Fruit fly (Drosophila melanogaster) whole organism, embryonic: ENCODE measurements around the gene CaBP1.
A peak's percentile ranks its signal among the peaks of the same experiment; 100 is the strongest.

Experiments
- Blimp-1 ChIP-seq: fragments of 200-800 bp; sonication (Bioruptor generic); optimal IDR thresholded peaks from 3 replicates; lab custom pipeline; 2018; ENCODE audit warnings: missing biosample characterization, missing genetic modification characterization, mild to moderate bottlenecking, moderate library complexity, missing genetic modification reagents
- CG1024 ChIP-seq: fragments of 200-800 bp; sonication (Bioruptor generic); IDR thresholded peaks from 2 replicates; pipeline ENCODE4 v1.3.6; 2022; ENCODE audit warnings: missing biosample characterization, missing genetic modification characterization
- CG10267 ChIP-seq: fragments of 200-800 bp; sonication (Bioruptor generic); optimal IDR thresholded peaks from 2 replicates; lab custom pipeline; 2018; ENCODE audit warnings: missing biosample characterization, mild to moderate bottlenecking, missing genetic modification characterization, moderate library complexity
- CG11456 ChIP-seq: fragments of 200-800 bp; sonication (Bioruptor generic); IDR thresholded peaks from 3 replicates; pipeline ENCODE4 v1.3.6; 2022; ENCODE audit warnings: missing biosample characterization, missing genetic modification characterization
- CG11504 ChIP-seq: fragments of 200-800 bp; sonication (Bioruptor generic); optimal IDR thresholded peaks from 3 replicates; lab custom pipeline; 2019; ENCODE audit warnings: missing biosample characterization, mild to moderate bottlenecking, missing genetic modification characterization, moderate library complexity
- CG12299 ChIP-seq: fragments of 200-800 bp; sonication (Bioruptor generic); optimal IDR thresholded peaks from 2 replicates; lab custom pipeline; 2018; ENCODE audit warnings: missing biosample characterization, mild to moderate bottlenecking, missing genetic modification characterization
- CG14965 ChIP-seq: fragments of 200-800 bp; sonication (Bioruptor generic); optimal IDR thresholded peaks from 2 replicates; lab custom pipeline; 2016; ENCODE audit warnings: missing biosample characterization, missing genetic modification characterization, borderline replicate concordance
- CG15601 ChIP-seq: fragments of 200-800 bp; sonication (Bioruptor generic); optimal IDR thresholded peaks from 3 replicates; lab custom pipeline; 2019; ENCODE audit warnings: missing biosample characterization, mild to moderate bottlenecking, missing genetic modification characterization, moderate library complexity
- CG17328 ChIP-seq: fragments of 200-800 bp; sonication (Bioruptor generic); IDR thresholded peaks from 2 replicates; pipeline ENCODE4 v1.3.6; 2022; ENCODE audit warnings: missing biosample characterization, missing genetic modification characterization
- CG17361 ChIP-seq: fragments of 200-800 bp; sonication (Bioruptor generic); IDR thresholded peaks from 3 replicates; pipeline ENCODE4 v1.3.6; 2022; ENCODE audit warnings: missing biosample characterization, missing genetic modification characterization
- CG18262 ChIP-seq: fragments of 200-800 bp; optimal IDR thresholded peaks from 3 replicates; lab custom pipeline; 2019; ENCODE audit warnings: missing biosample characterization, mild to moderate bottlenecking, missing genetic modification characterization, moderate library complexity
- CG2202 ChIP-seq: fragments of 200-800 bp; sonication (Bioruptor generic); optimal IDR thresholded peaks from 2 replicates; lab custom pipeline; 2018; ENCODE audit warnings: missing biosample characterization, mild to moderate bottlenecking, missing genetic modification characterization
- CG2712 ChIP-seq: fragments of 200-800 bp; optimal IDR thresholded peaks from 3 replicates; lab custom pipeline; 2019; ENCODE audit warnings: missing biosample characterization, mild to moderate bottlenecking, missing genetic modification characterization, moderate library complexity
- CG30020 ChIP-seq: fragments of 200-800 bp; optimal IDR thresholded peaks from 2 replicates; lab custom pipeline; 2019; ENCODE audit warnings: missing biosample characterization, mild to moderate bottlenecking, missing genetic modification characterization, moderate library complexity
- CG30431 ChIP-seq: fragments of 200-800 bp; sonication (Bioruptor generic); optimal IDR thresholded peaks from 2 replicates; lab custom pipeline; 2017; ENCODE audit warnings: missing biosample characterization, missing genetic modification characterization
- CG31441 ChIP-seq: fragments of 200-800 bp; sonication (Bioruptor generic); IDR thresholded peaks from 2 replicates; pipeline ENCODE4 v1.3.6; 2022; ENCODE audit warnings: missing biosample characterization, missing genetic modification characterization
- CG7745 ChIP-seq: fragments of 200-800 bp; sonication (Bioruptor generic); optimal IDR thresholded peaks from 2 replicates; lab custom pipeline; 2018; ENCODE audit warnings: missing biosample characterization, mild to moderate bottlenecking, missing genetic modification characterization, moderate library complexity
- CG7928 ChIP-seq: fragments of 200-800 bp; sonication (Bioruptor generic); optimal IDR thresholded peaks from 2 replicates; lab custom pipeline; 2017; ENCODE audit warnings: missing biosample characterization, mild to moderate bottlenecking, missing genetic modification characterization
- CG7963 ChIP-seq: fragments of 200-800 bp; sonication (Bioruptor generic); IDR thresholded peaks from 3 replicates; pipeline ENCODE4 v1.3.6; 2022; ENCODE audit warnings: missing biosample characterization, missing genetic modification characterization; ENCODE audit not compliant: partially characterized antibody
- CG8388 ChIP-seq: fragments of 200-800 bp; sonication (Bioruptor generic); optimal IDR thresholded peaks from 2 replicates; lab custom pipeline; 2019; ENCODE audit warnings: missing biosample characterization, mild to moderate bottlenecking, missing genetic modification characterization, moderate library complexity
- CG9437 ChIP-seq: fragments of 200-800 bp; sonication (Bioruptor generic); optimal IDR thresholded peaks from 2 replicates; lab custom pipeline; 2018; ENCODE audit warnings: missing biosample characterization, mild to moderate bottlenecking, missing genetic modification characterization
- D ChIP-seq, 2 experiments: fragments of 200-800 bp in 1 of 2; fragments of >200 bp in 1 of 2; sonication (Bioruptor generic) in 1 of 2; optimal IDR thresholded peaks; 2 replicates in 1 of 2; 3 replicates in 1 of 2; lab custom pipeline; 2017; ENCODE audit warnings: mild to moderate bottlenecking in 1 of 2, missing biosample characterization in 1 of 2, missing genetic modification characterization in 1 of 2, missing genetic modification reagents in 1 of 2
- D19A ChIP-seq: fragments of 200-800 bp; optimal IDR thresholded peaks from 3 replicates; lab custom pipeline; 2019; ENCODE audit warnings: missing biosample characterization, mild to moderate bottlenecking, missing genetic modification characterization, moderate library complexity
- Dbx ChIP-seq: fragments of 200-800 bp; sonication (Bioruptor generic); IDR thresholded peaks from 3 replicates; pipeline ENCODE4 v1.3.6; 2022; ENCODE audit warnings: missing biosample characterization, missing genetic modification characterization
- Dip3 ChIP-seq: fragments of 200-800 bp; sonication (Bioruptor generic); optimal IDR thresholded peaks from 3 replicates; lab custom pipeline; 2016; ENCODE audit warnings: missing biosample characterization, missing genetic modification characterization
- Doc3 ChIP-seq: fragments of 200-800 bp; sonication (Bioruptor generic); IDR thresholded peaks from 3 replicates; pipeline ENCODE4 v1.3.6; 2022; ENCODE audit warnings: missing biosample characterization, missing genetic modification characterization; ENCODE audit not compliant: partially characterized antibody
- Fer3 ChIP-seq: fragments of 200-800 bp; sonication (Bioruptor generic); optimal IDR thresholded peaks from 2 replicates; lab custom pipeline; 2018; ENCODE audit warnings: missing biosample characterization, mild to moderate bottlenecking, missing genetic modification characterization, moderate library complexity
- Hr51 ChIP-seq, 2 experiments: fragments of 200-800 bp; sonication (Bioruptor generic); optimal IDR thresholded peaks; 2 replicates in 1 of 2; 3 replicates in 1 of 2; lab custom pipeline; 2016 to 2018; ENCODE audit warnings: missing biosample characterization in 2 of 2, missing genetic modification characterization in 2 of 2, mild to moderate bottlenecking in 1 of 2, moderate library complexity in 1 of 2
- MBD-R2 ChIP-seq: fragments of 200-800 bp; sonication (Bioruptor generic); IDR thresholded peaks from 2 replicates; pipeline ENCODE4 v1.3.6; 2022; ENCODE audit warnings: missing biosample characterization, missing genetic modification characterization
- Mrtf ChIP-seq: fragments of 200-800 bp; sonication (Bioruptor generic); IDR thresholded peaks from 3 replicates; pipeline ENCODE4 v1.3.6; 2022; ENCODE audit warnings: missing biosample characterization, missing genetic modification characterization
- Ptx1 ChIP-seq: fragments of 200-800 bp; sonication (Bioruptor generic); IDR thresholded peaks from 2 replicates; pipeline ENCODE4 v1.3.6; 2022; ENCODE audit warnings: missing biosample characterization, missing genetic modification characterization
- Sox100B ChIP-seq: fragments of 200-800 bp; sonication (Bioruptor generic); optimal IDR thresholded peaks from 3 replicates; lab custom pipeline; 2018; ENCODE audit warnings: missing biosample characterization, mild to moderate bottlenecking, missing genetic modification characterization
- Usf ChIP-seq: fragments of 200-800 bp; sonication (Bioruptor generic); optimal IDR thresholded peaks from 2 replicates; lab custom pipeline; 2017; ENCODE audit warnings: missing genotype, missing biosample characterization, missing genetic modification characterization
- ac ChIP-seq: fragments of 200-800 bp; sonication (Bioruptor generic); optimal IDR thresholded peaks from 3 replicates; lab custom pipeline; 2017; ENCODE audit warnings: missing biosample characterization, mild to moderate bottlenecking, missing genetic modification characterization
- bab2 ChIP-seq: fragments of 200-800 bp; sonication (Bioruptor generic); optimal IDR thresholded peaks from 2 replicates; lab custom pipeline; 2016; ENCODE audit warnings: missing biosample characterization, missing genetic modification characterization
- cato ChIP-seq: fragments of 200-800 bp; sonication (Bioruptor generic); optimal IDR thresholded peaks from 2 replicates; lab custom pipeline; 2016; ENCODE audit warnings: missing biosample characterization, missing genetic modification characterization, borderline replicate concordance
- ci ChIP-seq: fragments of 200-800 bp; sonication (Bioruptor generic); IDR thresholded peaks from 3 replicates; pipeline ENCODE4 v1.3.6; 2022; ENCODE audit warnings: missing biosample characterization, missing genetic modification characterization
- dmrt11E ChIP-seq: fragments of 200-800 bp; sonication (Bioruptor generic); optimal IDR thresholded peaks from 3 replicates; lab custom pipeline; 2018; ENCODE audit warnings: missing biosample characterization, mild to moderate bottlenecking, missing genetic modification characterization, moderate library complexity
- dpn ChIP-seq, 2 experiments: fragments of 200-800 bp; sonication (Bioruptor generic); optimal IDR thresholded peaks; 3 replicates each; lab custom pipeline; 2016; ENCODE audit warnings: missing biosample characterization in 2 of 2, missing genetic modification characterization in 2 of 2
- fd102C ChIP-seq: fragments of 200-800 bp; sonication (Bioruptor generic); optimal IDR thresholded peaks from 2 replicates; lab custom pipeline; 2018; ENCODE audit warnings: missing biosample characterization, mild to moderate bottlenecking, missing genetic modification characterization, moderate library complexity
- gt ChIP-seq: fragments of 200-800 bp; sonication (Bioruptor generic); IDR thresholded peaks from 2 replicates; pipeline ENCODE4 v1.3.6; 2022; ENCODE audit warnings: missing biosample characterization, missing genetic modification characterization
- ind ChIP-seq: fragments of 200-800 bp; sonication (Bioruptor generic); optimal IDR thresholded peaks from 3 replicates; lab custom pipeline; 2016; ENCODE audit warnings: missing biosample characterization, missing genetic modification characterization
- inv ChIP-seq: fragments of 200-800 bp; sonication (Bioruptor generic); IDR thresholded peaks from 2 replicates; pipeline ENCODE4 v1.3.6; 2022; ENCODE audit warnings: missing biosample characterization, missing genetic modification characterization; ENCODE audit not compliant: partially characterized antibody
- ro ChIP-seq: fragments of 200-800 bp; sonication (Bioruptor generic); IDR thresholded peaks from 2 replicates; pipeline ENCODE4 v1.3.6; 2022; ENCODE audit warnings: missing biosample characterization, missing genetic modification characterization
- sens ChIP-seq: fragments of 200-800 bp; sonication (Bioruptor generic); peaks from one replicate; lab custom pipeline; 2016; ENCODE audit warnings: missing biosample characterization, missing genetic modification characterization
- sens-2 ChIP-seq: fragments of 200-800 bp; sonication (Bioruptor generic); IDR thresholded peaks from 2 replicates; pipeline ENCODE4 v1.3.6; 2022; ENCODE audit warnings: missing biosample characterization, missing genetic modification characterization
- tin ChIP-seq: fragments of 200-800 bp; sonication (Bioruptor generic); optimal IDR thresholded peaks from 3 replicates; lab custom pipeline; 2016; ENCODE audit warnings: missing biosample characterization, missing genetic modification characterization
- trem ChIP-seq: fragments of 200-800 bp; optimal IDR thresholded peaks from 3 replicates; lab custom pipeline; 2019; ENCODE audit warnings: missing biosample characterization, mild to moderate bottlenecking, missing genetic modification characterization, moderate library complexity
- vfl ChIP-seq: fragments of 200-800 bp; sonication (Bioruptor generic); optimal IDR thresholded peaks from 2 replicates; lab custom pipeline; 2016; ENCODE audit warnings: missing biosample characterization, missing genetic modification characterization
- wek ChIP-seq: fragments of 200-800 bp; sonication (Bioruptor generic); optimal IDR thresholded peaks from 3 replicates; lab custom pipeline; 2018; ENCODE audit warnings: missing biosample characterization, mild to moderate bottlenecking, missing genetic modification characterization, moderate library complexity
- yki ChIP-seq: fragments of >200 bp; optimal IDR thresholded peaks from 3 replicates; lab custom pipeline; 2018

The CaBP1 gene

dm6 chr2L:16374691-16375090, 18.2 kb upstream of the CaBP1 start (continued):
- TF ChIP-seq CG14965 (GFP tag; lab: Kevin White, UChicago) (no peak), CG11456 (GFP tag; lab: Robert Waterston, UW) (no peak), CG7928 (GFP tag; lab: Kevin White, UChicago) (no peak), sens-2 (no peak), bab2 (GFP tag; lab: Kevin White, UChicago) (no peak), wek (no peak), Usf (no peak), CG2712 (tag; lab: Kevin White, UChicago) (peak; percentile 38), ind (GFP tag; lab: Kevin White, UChicago) (no peak), Blimp-1 (GFP tag; lab: Kevin White, UChicago) (peak; percentile 10), dpn (GFP tag; optimal IDR thresholded peaks at IDR 0.05; lab: Kevin White, UChicago) (no peak), MBD-R2 (GFP tag; lab: Robert Waterston, UW) (no peak), gt (GFP tag; lab: Robert Waterston, UW) (no peak), ac (GFP tag; lab: Kevin White, UChicago) (no peak), CG18262 (tag; lab: Kevin White, UChicago) (peak; percentile 46), Doc3 (GFP tag; lab: Robert Waterston, UW) (no peak), Dbx (GFP tag; lab: Robert Waterston, UW) (no peak), CG31441 (GFP tag; lab: Robert Waterston, UW) (peak; percentile 45; the same call in 1 of the 2 replicates), Dip3 (GFP tag; lab: Kevin White, UChicago) (no peak), CG12299 (tag; lab: Kevin White, UChicago) (no peak), CG15601 (peak; percentile 14), ci (GFP tag; lab: Robert Waterston, UW) (no peak), CG1024 (GFP tag; lab: Robert Waterston, UW) (no peak), cato (GFP tag; lab: Kevin White, UChicago) (no peak), tin (GFP tag; lab: Kevin White, UChicago) (no peak), CG7963 (no peak), CG17328 (GFP tag; lab: Robert Waterston, UW) (no peak), Hr51 (GFP tag; optimal IDR thresholded peaks at IDR 0.05; lab: Kevin White, UChicago) (peak in 1 of 2 experiments; percentile 27), Ptx1 (GFP tag; lab: Robert Waterston, UW) (no peak), Fer3 (tag; lab: Kevin White, UChicago) (no peak), CG17361 (GFP tag; lab: Robert Waterston, UW) (0 out of 3 replicates have a peak, but pooled peaks have one; percentile 41), sens (GFP tag; lab: Kevin White, UChicago) (peak; percentile 32), CG9437 (GFP tag; lab: Kevin White, UChicago) (no peak), D19A (tag; lab: Kevin White, UChicago) (peak; percentile 92), CG8388 (GFP tag; lab: Kevin White, UChicago) (no peak), Mrtf (GFP tag; lab: Robert Waterston, UW) (no peak), ro (GFP tag; lab: Robert Waterston, UW) (no peak), CG11504 (tag; lab: Kevin White, UChicago) (peak; percentile 61), yki (lab: Kevin White, UChicago) (no peak), CG10267 (tag; lab: Kevin White, UChicago) (peak; percentile 10), trem (tag; lab: Kevin White, UChicago) (no peak), dmrt11E (tag; lab: Kevin White, UChicago) (no peak), Sox100B (GFP tag; lab: Kevin White, UChicago) (peak; percentile 43), CG2202 (tag; lab: Kevin White, UChicago) (no peak), CG30020 (tag; lab: Kevin White, UChicago) (no peak), inv (GFP tag; lab: Robert Waterston, UW) (no peak), D (optimal IDR thresholded peaks at IDR 0.05; lab: Kevin White, UChicago) (no peak), D (GFP tag; optimal IDR thresholded peaks at IDR 0.05; lab: Kevin White, UChicago) (no peak), vfl (GFP tag; lab: Kevin White, UChicago) (no peak), CG7745 (tag; lab: Kevin White, UChicago) (no peak), fd102C (GFP tag; lab: Kevin White, UChicago) (no peak), CG30431 (no peak)
